Fruit fly (Drosophila melanogaster) whole organism: ENCODE results near the gene Noc1.

Experiments
- CG8478 ChIP-seq: fragments of >200 bp; optimal IDR thresholded peaks from 2 replicates; lab custom pipeline; 2018; ENCODE audit warnings: inconsistent platforms
- EcR ChIP-seq, 2 experiments: fragments of >200 bp; optimal IDR thresholded peaks; 2 replicates each; lab custom pipeline; 2017; ENCODE audit warnings: missing biosample characterization in 2 of 2, missing genetic modification characterization in 2 of 2, missing genetic modification reagents in 2 of 2
- pan ChIP-seq: fragments of >200 bp; optimal IDR thresholded peaks from 2 replicates; lab custom pipeline; 2017
- psq ChIP-seq: fragments of >200 bp; optimal IDR thresholded peaks from 2 replicates; lab custom pipeline; 2017
- usp ChIP-seq: fragments of >200 bp; optimal IDR thresholded peaks from 2 replicates; lab custom pipeline; 2017; ENCODE audit warnings: missing biosample characterization, missing genetic modification characterization, mixed read lengths

DNA sequence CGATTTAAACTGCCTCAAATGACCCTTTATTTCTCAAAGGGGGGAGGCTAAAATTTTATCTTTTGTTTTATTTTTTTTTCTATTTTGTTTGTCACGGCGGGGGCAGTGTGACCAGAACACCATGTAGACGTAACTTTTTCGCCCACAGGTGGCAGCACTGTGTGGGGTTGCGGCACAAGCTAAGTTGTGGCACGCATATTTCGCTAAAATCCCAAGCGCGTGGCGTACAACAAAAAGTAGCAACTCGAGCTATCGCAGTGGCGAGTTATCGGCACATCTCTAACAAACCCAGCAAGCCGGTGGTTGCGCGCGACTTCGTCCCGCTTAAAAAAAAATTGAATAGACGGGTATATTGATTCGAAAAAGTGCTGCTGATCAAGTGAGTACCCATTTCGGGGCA, 48.5 kb downstream of the Noc1 start, which contains the start of the genes Ufd1 and NaPi-III:
- TF ChIP-seq EcR (GFP tag; optimal IDR thresholded peaks at IDR 0.05; lab: Kevin White, UChicago) (no peak), usp (GFP tag; lab: Kevin White, UChicago) (no peak), pan (lab: Kevin White, UChicago) (no peak), CG8478 (lab: Kevin White, UChicago) (no peak), psq (lab: Kevin White, UChicago) (no peak)
